Fruit fly (Drosophila melanogaster) whole organism, prepupa: Measurements from ENCODE around the gene CG6000.

Experiments
- CG15336 ChIP-seq: fragments of 200-800 bp; sonication (Bioruptor generic); IDR thresholded peaks from 2 replicates; pipeline ENCODE4 v1.3.6; 2022; ENCODE audit warnings: missing biosample characterization, missing genetic modification characterization
- CG16779 ChIP-seq: fragments of 200-800 bp; sonication (Bioruptor generic); optimal IDR thresholded peaks from 3 replicates; lab custom pipeline; 2017; ENCODE audit warnings: missing biosample characterization, mild to moderate bottlenecking, missing genetic modification characterization
- CG6276 ChIP-seq: fragments of 200-800 bp; sonication (Bioruptor generic); optimal IDR thresholded peaks from 2 replicates; lab custom pipeline; 2017; ENCODE audit warnings: missing biosample characterization, mild to moderate bottlenecking, missing genetic modification characterization
- CG6792 ChIP-seq: fragments of 200-800 bp; sonication (Bioruptor generic); optimal IDR thresholded peaks from 3 replicates; lab custom pipeline; 2016; ENCODE audit warnings: missing biosample characterization, missing genetic modification characterization
- Hr4 ChIP-seq: fragments of 200-800 bp; sonication (Bioruptor generic); optimal IDR thresholded peaks from 3 replicates; lab custom pipeline; 2016; ENCODE audit warnings: missing biosample characterization, missing genetic modification characterization
- fd59A ChIP-seq: fragments of 200-800 bp; sonication (Bioruptor generic); optimal IDR thresholded peaks from 2 replicates; lab custom pipeline; 2017; ENCODE audit warnings: missing biosample characterization, mild to moderate bottlenecking, missing genetic modification characterization, missing genetic modification reagents
- net ChIP-seq: fragments of 200-800 bp; sonication (Bioruptor generic); optimal IDR thresholded peaks from 3 replicates; lab custom pipeline; 2016; ENCODE audit warnings: missing biosample characterization, missing genetic modification characterization
- pdm3 ChIP-seq: fragments of 200-800 bp; sonication (Bioruptor generic); optimal IDR thresholded peaks from 3 replicates; lab custom pipeline; 2016; ENCODE audit warnings: missing biosample characterization, missing genetic modification characterization
- salr ChIP-seq, 2 experiments: fragments of 200-800 bp; sonication (Bioruptor generic); optimal IDR thresholded peaks; 3 replicates each; lab custom pipeline; 2016 to 2018; ENCODE audit warnings: missing biosample characterization in 2 of 2, missing genetic modification characterization in 2 of 2, mild to moderate bottlenecking in 1 of 2
- vri ChIP-seq: fragments of 200-800 bp; sonication (Bioruptor generic); optimal IDR thresholded peaks from 3 replicates; lab custom pipeline; 2016; ENCODE audit warnings: missing biosample characterization, mild to moderate bottlenecking, missing genetic modification characterization

dm6 chr3R:24010637-24011214, 43.5 kb upstream of the CG6000 start:
- TF ChIP-seq salr (GFP tag; optimal IDR thresholded peaks at IDR 0.05; lab: Kevin White, UChicago): no peak
- peak; percentile 30 for TF ChIP-seq pdm3 (GFP tag; lab: Kevin White, UChicago)
- TF ChIP-seq CG6276 (GFP tag; lab: Kevin White, UChicago): peak; percentile 62
- peak; percentile 2 for TF ChIP-seq CG16779 (tag; lab: Kevin White, UChicago)
- peak; percentile 55 for TF ChIP-seq CG15336
- TF ChIP-seq net (GFP tag; lab: Kevin White, UChicago): peak; percentile 32
- peak; percentile 59 for TF ChIP-seq Hr4
- TF ChIP-seq CG6792 (GFP tag; lab: Kevin White, UChicago): peak; percentile 18
- TF ChIP-seq vri (GFP tag; lab: Kevin White, UChicago): no peak
- no peak for TF ChIP-seq fd59A (GFP tag; lab: Kevin White, UChicago)
